Worm (Caenorhabditis elegans) whole organism, midembryonic: ENCODE data around the gene ugt-63.

Experiments
- klf-2 ChIP-seq: fragments of 200-800 bp; sonication (Bioruptor generic); conservative IDR thresholded peaks from 2 replicates; pipeline ENCODE4 v1.3.6; 2022; ENCODE audit warnings: missing genetic modification reagents, missing genetic modification characterization, missing compliant biosample characterization
- ref-1 ChIP-seq: fragments of 200-800 bp; sonication (Bioruptor generic); conservative IDR thresholded peaks from 2 replicates; pipeline ENCODE4 v1.3.6; 2022; ENCODE audit warnings: missing genetic modification reagents, missing genetic modification characterization, missing compliant biosample characterization
- tab-1 ChIP-seq: fragments of 200-800 bp; sonication (Bioruptor generic); IDR thresholded peaks from 2 replicates; pipeline ENCODE4 v1.3.6; 2022; ENCODE audit warnings: missing genetic modification characterization, missing compliant biosample characterization
- ztf-29 ChIP-seq: fragments of 200-800 bp; sonication (Bioruptor generic); IDR thresholded peaks from 2 replicates; pipeline ENCODE4 v1.3.6; 2022; ENCODE audit warnings: missing genetic modification reagents, missing genetic modification characterization, missing compliant biosample characterization

- TF ChIP-seq klf-2 (GFP tag; lab: Robert Waterston, UW), result no peak
- TF ChIP-seq ref-1 (GFP tag; lab: Robert Waterston, UW), result no peak
- no peak for TF ChIP-seq tab-1 (GFP tag; lab: Robert Waterston, UW)
- TF ChIP-seq ztf-29, result no peak
Measured at ce11 chrV:5084957-5085465, 25.6 kb downstream of the ugt-63 start, which contains the start of gene Y58A7A.4.
